ENCODE assay signal across 3 fruit fly cellular contexts in the genomic region with DNA sequence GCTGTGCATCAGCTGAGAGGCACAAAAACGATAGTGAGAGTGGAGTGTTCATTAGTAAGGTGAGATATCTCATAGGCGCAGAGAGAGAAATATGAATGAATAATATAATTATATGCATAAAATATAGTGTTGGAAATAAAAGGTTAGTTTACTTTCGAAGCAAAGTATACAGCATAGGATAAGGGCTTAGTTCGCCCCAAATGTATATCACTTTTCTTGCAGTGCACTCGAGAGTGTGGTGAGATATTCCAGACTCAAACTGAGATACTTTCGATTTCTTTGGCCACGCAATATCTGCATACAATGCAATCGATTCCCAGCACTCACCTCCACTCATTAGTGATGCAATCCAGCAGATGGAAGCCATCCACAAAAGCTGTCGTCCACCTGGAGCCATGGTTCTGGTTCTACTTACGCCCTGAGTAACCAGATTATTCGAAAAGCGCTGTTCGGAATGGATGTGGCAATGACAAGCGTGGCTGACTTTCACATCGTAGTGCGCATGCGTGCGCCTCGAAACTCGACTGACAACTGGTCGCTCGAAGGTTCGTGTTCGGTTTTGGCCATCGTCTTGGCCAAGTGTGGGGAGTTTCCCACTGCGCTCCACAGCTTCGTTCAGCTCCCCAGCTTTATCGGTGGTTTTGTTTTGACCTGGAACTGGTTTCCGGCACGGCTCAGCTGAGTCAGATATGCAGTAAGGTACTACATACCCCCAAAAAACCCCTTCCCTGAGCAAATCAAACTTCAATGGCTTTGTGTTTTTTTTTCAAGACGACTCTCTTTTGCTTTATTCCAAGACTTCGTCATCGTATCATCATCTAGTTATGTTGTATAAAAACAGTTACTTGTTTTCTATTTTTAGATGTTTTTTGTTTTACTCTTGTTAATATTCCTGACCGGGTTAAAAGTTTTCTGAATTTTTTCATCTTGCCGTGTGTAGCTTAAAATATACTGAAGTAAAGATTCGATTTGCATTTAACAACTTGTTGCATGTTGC.
A peak's percentile ranks its signal among the peaks of the same experiment; 100 is the strongest.
TF ChIP-seq lines count a peak whose summit lies in the region.

Gene Rsod (minus strand): TSS at position 537 of the 997 bp plus-strand sequence.

TF ChIP-seq in whole organism, embryonic, 481 proteins besides CTCF, POLR2A, EP300 and RAD21 (continued from another document and continues in another):
- TF ChIP-seq Awh (GFP tag; IDR thresholded peaks at IDR 0.05; lab: Robert Waterston, UW): peak; percentile 86
- no peak for TF ChIP-seq CG6654 (GFP tag; optimal IDR thresholded peaks at IDR 0.05; lab: Kevin White, UChicago)
- no peak for TF ChIP-seq Adf1 (GFP tag; IDR thresholded peaks at IDR 0.05; lab: Robert Waterston, UW)
- peak; percentile 40 for TF ChIP-seq CG14710 (tag; optimal IDR thresholded peaks at IDR 0.05; lab: Kevin White, UChicago)
- TF ChIP-seq CG6689 (GFP tag; IDR thresholded peaks at IDR 0.05; lab: Robert Waterston, UW): peak; percentile 79
- TF ChIP-seq CG9727 (GFP tag; optimal IDR thresholded peaks at IDR 0.05; lab: Kevin White, UChicago): peak; percentile 37
- peak; percentile 32 for TF ChIP-seq lilli (GFP tag; optimal IDR thresholded peaks at IDR 0.05; lab: Kevin White, UChicago)
- peak; percentile 56 for TF ChIP-seq CG7357 (GFP tag; IDR thresholded peaks at IDR 0.05; lab: Robert Waterston, UW)
- peak; percentile 16 for TF ChIP-seq Lhr (GFP tag; optimal IDR thresholded peaks at IDR 0.05; lab: Kevin White, UChicago)
- TF ChIP-seq CG10654 (GFP tag; optimal IDR thresholded peaks at IDR 0.05; lab: Kevin White, UChicago): peak; percentile 40
- TF ChIP-seq CG6272 (GFP tag; IDR thresholded peaks at IDR 0.05; lab: Robert Waterston, UW): peak; percentile 55; the same call in 1 of the 2 replicates
- TF ChIP-seq CG30431 (GFP tag; optimal IDR thresholded peaks at IDR 0.05; lab: Kevin White, UChicago): peak; percentile 26
- TF ChIP-seq esg (GFP tag; conservative IDR thresholded peaks at IDR 0.05; lab: Robert Waterston, UW): peak; percentile 74
- peak; percentile 36 for TF ChIP-seq Chrac-16 (GFP tag; optimal IDR thresholded peaks at IDR 0.05; lab: Kevin White, UChicago)
- TF ChIP-seq mirr (GFP tag; optimal IDR thresholded peaks at IDR 0.05; lab: Kevin White, UChicago): no peak
- TF ChIP-seq slbo (GFP tag; IDR thresholded peaks at IDR 0.05; lab: Robert Waterston, UW): peak; percentile 48; the same call in 1 of the 2 replicates
- no peak for TF ChIP-seq kah (GFP tag; optimal IDR thresholded peaks at IDR 0.05; lab: Kevin White, UChicago)
- no peak for TF ChIP-seq CG6683 (GFP tag; optimal IDR thresholded peaks at IDR 0.05; lab: Kevin White, UChicago)
- peak; percentile 9 for TF ChIP-seq CG16815 (GFP tag; optimal IDR thresholded peaks at IDR 0.05; lab: Kevin White, UChicago)
- peak in 1 of 2 experiments; percentile 8 for TF ChIP-seq Trl (optimal IDR thresholded peaks at IDR 0.05; lab: Kevin White, UChicago)
- TF ChIP-seq Trl (GFP tag; optimal IDR thresholded peaks at IDR 0.05; lab: Kevin White, UChicago): no peak
- TF ChIP-seq tio (GFP tag; optimal IDR thresholded peaks at IDR 0.05; lab: Kevin White, UChicago): peak; percentile 15
- peak; percentile 76 for TF ChIP-seq ranshi (GFP tag; IDR thresholded peaks at IDR 0.05; lab: Robert Waterston, UW)
- TF ChIP-seq NfI (GFP tag; optimal IDR thresholded peaks at IDR 0.05; lab: Kevin White, UChicago): peak; percentile 64
- peak in 1 of 2 experiments; percentile 25 for TF ChIP-seq crp (GFP tag; optimal IDR thresholded peaks at IDR 0.05; lab: Kevin White, UChicago)
- TF ChIP-seq CG2120 (GFP tag; optimal IDR thresholded peaks at IDR 0.05; lab: Kevin White, UChicago): no peak
- peak; percentile 13 for TF ChIP-seq org-1 (GFP tag; optimal IDR thresholded peaks at IDR 0.05; lab: Kevin White, UChicago)
- no peak for TF ChIP-seq pb (GFP tag; optimal IDR thresholded peaks at IDR 0.05; lab: Kevin White, UChicago)
- TF ChIP-seq Ptx1 (GFP tag; IDR thresholded peaks at IDR 0.05; lab: Robert Waterston, UW): peak; percentile 78
- TF ChIP-seq bowl (GFP tag; IDR thresholded peaks at IDR 0.05; lab: Robert Waterston, UW): peak; percentile 47
- peak; percentile 40 for TF ChIP-seq ewg (GFP tag; optimal IDR thresholded peaks at IDR 0.05; lab: Kevin White, UChicago)
- TF ChIP-seq Taf1 (GFP tag; IDR thresholded peaks at IDR 0.05; lab: Robert Waterston, UW): peak; percentile 61
- TF ChIP-seq ind (GFP tag; optimal IDR thresholded peaks at IDR 0.05; lab: Kevin White, UChicago): peak; percentile 31
- TF ChIP-seq Aef1 (GFP tag; IDR thresholded peaks at IDR 0.05; lab: Robert Waterston, UW): peak; percentile 48; the same call in 2 of the 3 replicates
- TF ChIP-seq Hr78 (GFP tag; optimal IDR thresholded peaks at IDR 0.05; lab: Kevin White, UChicago): peak in 1 of 2 experiments; percentile 27
- no peak for TF ChIP-seq gro (GFP tag; optimal IDR thresholded peaks at IDR 0.05; lab: Kevin White, UChicago)
- TF ChIP-seq CG10565 (GFP tag; optimal IDR thresholded peaks at IDR 0.05; lab: Kevin White, UChicago): no peak
- peak; percentile 39 for TF ChIP-seq sqz (GFP tag; optimal IDR thresholded peaks at IDR 0.05; lab: Kevin White, UChicago)
- no peak for TF ChIP-seq Fer2 (tag; optimal IDR thresholded peaks at IDR 0.05; lab: Kevin White, UChicago)

TF ChIP-seq in whole organism, prepupa, 60 proteins besides CTCF, POLR2A, EP300 and RAD21 (continued from another document):
- TF ChIP-seq pdm3 (GFP tag; optimal IDR thresholded peaks at IDR 0.05; lab: Kevin White, UChicago) (peak; percentile 87), CG10669 (GFP tag; optimal IDR thresholded peaks at IDR 0.05; lab: Kevin White, UChicago) (peak; percentile 71), Ets96B (tag; optimal IDR thresholded peaks at IDR 0.05; lab: Kevin White, UChicago) (peak; percentile 78), OdsH (GFP tag; optimal IDR thresholded peaks at IDR 0.05; lab: Kevin White, UChicago) (peak; percentile 91), Gug (GFP tag; IDR thresholded peaks at IDR 0.05; lab: Robert Waterston, UW) (peak; percentile 83), lz (GFP tag; optimal IDR thresholded peaks at IDR 0.05; lab: Kevin White, UChicago) (peak; percentile 81), vri (GFP tag; optimal IDR thresholded peaks at IDR 0.05; lab: Kevin White, UChicago) (peak; percentile 74), Met (GFP tag; optimal IDR thresholded peaks at IDR 0.05; lab: Kevin White, UChicago) (peak; percentile 79), CG8632 (GFP tag; optimal IDR thresholded peaks at IDR 0.05; lab: Kevin White, UChicago) (peak; percentile 79), Sox15 (GFP tag; optimal IDR thresholded peaks at IDR 0.05; lab: Kevin White, UChicago) (peak; percentile 67), CG6276 (GFP tag; optimal IDR thresholded peaks at IDR 0.05; lab: Kevin White, UChicago) (peak; percentile 88), ss (GFP tag; optimal IDR thresholded peaks at IDR 0.05; lab: Kevin White, UChicago) (peak; percentile 17 to 50), Blimp-1 (GFP tag; optimal IDR thresholded peaks at IDR 0.05; lab: Kevin White, UChicago) (peak; percentile 99), Hr4 (GFP tag; optimal IDR thresholded peaks at IDR 0.05; lab: Kevin White, UChicago) (peak; percentile 93), CG6163 (GFP tag; IDR thresholded peaks at IDR 0.05; lab: Robert Waterston, UW) (peak; percentile 96), CG11902 (GFP tag; optimal IDR thresholded peaks at IDR 0.05; lab: Kevin White, UChicago) (peak; percentile 58), CG8119 (GFP tag; IDR thresholded peaks at IDR 0.05; lab: Robert Waterston, UW) (peak; percentile 94), fkh (GFP tag; optimal IDR thresholded peaks at IDR 0.05; lab: Kevin White, UChicago) (no peak), salr (GFP tag; optimal IDR thresholded peaks at IDR 0.05; lab: Kevin White, UChicago) (peak; percentile 61 to 85), svp (GFP tag; lab: Kevin White, UChicago) (peak; percentile 78), fd85E (GFP tag; optimal IDR thresholded peaks at IDR 0.05; lab: Kevin White, UChicago) (no peak), CG10631 (GFP tag; optimal IDR thresholded peaks at IDR 0.05; lab: Kevin White, UChicago) (peak; percentile 90), CG11294 (GFP tag; IDR thresholded peaks at IDR 0.05; lab: Robert Waterston, UW) (peak; percentile 86), CG15336 (GFP tag; IDR thresholded peaks at IDR 0.05; lab: Robert Waterston, UW) (peak; percentile 95), CG16779 (tag; optimal IDR thresholded peaks at IDR 0.05; lab: Kevin White, UChicago) (peak; percentile 66), Ets21C (GFP tag; optimal IDR thresholded peaks at IDR 0.05; lab: Kevin White, UChicago) (peak; percentile 57), Sox14 (GFP tag; optimal IDR thresholded peaks at IDR 0.05; lab: Kevin White, UChicago) (peak; percentile 82), dsx (GFP tag; optimal IDR thresholded peaks at IDR 0.05; lab: Kevin White, UChicago; ENCODE audit: poor library complexity, severe bottlenecking) (peak; percentile 65), Eip75B (GFP tag; optimal IDR thresholded peaks at IDR 0.05; lab: Kevin White, UChicago) (peak; percentile 70), Hr38 (GFP tag; optimal IDR thresholded peaks at IDR 0.05; lab: Kevin White, UChicago) (no peak), CG6808 (GFP tag; optimal IDR thresholded peaks at IDR 0.05; lab: Kevin White, UChicago) (peak; percentile 21), net (GFP tag; optimal IDR thresholded peaks at IDR 0.05; lab: Kevin White, UChicago) (peak; percentile 85), topi (GFP tag; optimal IDR thresholded peaks at IDR 0.05; lab: Kevin White, UChicago) (peak; percentile 80), CG11762 (GFP tag; optimal IDR thresholded peaks at IDR 0.05; lab: Kevin White, UChicago; ENCODE audit: insufficient read depth) (peak; percentile 77), CG32006 (GFP tag; optimal IDR thresholded peaks at IDR 0.05; lab: Kevin White, UChicago) (peak; percentile 92), CG4318 (GFP tag; optimal IDR thresholded peaks at IDR 0.05; lab: Kevin White, UChicago) (peak; percentile 79), CG1621 (tag; optimal IDR thresholded peaks at IDR 0.05; lab: Kevin White, UChicago) (peak; percentile 45), CG3919 (GFP tag; optimal IDR thresholded peaks at IDR 0.05; lab: Kevin White, UChicago) (peak; percentile 92), CG7368 (GFP tag; optimal IDR thresholded peaks at IDR 0.05; lab: Kevin White, UChicago) (peak; percentile 54), dac (GFP tag; optimal IDR thresholded peaks at IDR 0.05; lab: Kevin White, UChicago) (peak; percentile 84)

TF ChIP-seq in whole organism, wandering third instar larva, 38 proteins besides CTCF, POLR2A, EP300 and RAD21 (continued from another document):
- TF ChIP-seq N (GFP tag; optimal IDR thresholded peaks at IDR 0.05; lab: Kevin White, UChicago): no peak
- TF ChIP-seq brk (GFP tag; optimal IDR thresholded peaks at IDR 0.05; lab: Kevin White, UChicago): no peak
- peak; percentile 4 for TF ChIP-seq dsf (GFP tag; optimal IDR thresholded peaks at IDR 0.05; lab: Kevin White, UChicago; ENCODE audit: borderline replicate concordance)
- peak; percentile 43 for TF ChIP-seq Rel (GFP tag; optimal IDR thresholded peaks at IDR 0.05; lab: Kevin White, UChicago)
- no peak for TF ChIP-seq Rel (tag; optimal IDR thresholded peaks at IDR 0.05; lab: Kevin White, UChicago)
- no peak for TF ChIP-seq Dfd (GFP tag; optimal IDR thresholded peaks at IDR 0.05; lab: Kevin White, UChicago)
- peak; percentile 61 for TF ChIP-seq Sp1 (GFP tag; optimal IDR thresholded peaks at IDR 0.05; lab: Kevin White, UChicago)
- TF ChIP-seq jim (GFP tag; optimal IDR thresholded peaks at IDR 0.05; lab: Kevin White, UChicago): no peak
- no peak for TF ChIP-seq lola (GFP tag; optimal IDR thresholded peaks at IDR 0.05; lab: Kevin White, UChicago)
- no peak for TF ChIP-seq GATAd (GFP tag; optimal IDR thresholded peaks at IDR 0.05; lab: Kevin White, UChicago)
- TF ChIP-seq foxo (GFP tag; optimal IDR thresholded peaks at IDR 0.05; lab: Kevin White, UChicago): peak in 1 of 2 experiments; percentile 89
- peak; percentile 82 for TF ChIP-seq OdsH (GFP tag; optimal IDR thresholded peaks at IDR 0.05; lab: Kevin White, UChicago)
- TF ChIP-seq Hr78 (GFP tag; optimal IDR thresholded peaks at IDR 0.05; lab: Kevin White, UChicago): no peak
- peak; percentile 62 for TF ChIP-seq CG32264 (GFP tag; optimal IDR thresholded peaks at IDR 0.05; lab: Kevin White, UChicago)
- peak; percentile 82 for TF ChIP-seq ey (GFP tag; optimal IDR thresholded peaks at IDR 0.05; lab: Kevin White, UChicago)
TF ChIP-seq in whole organism, wandering third instar larva: peak in this region for 22.
